Fruit fly (Drosophila melanogaster): Measurements from ENCODE around the gene Lamtor4.

Gene Lamtor4

DNA sequence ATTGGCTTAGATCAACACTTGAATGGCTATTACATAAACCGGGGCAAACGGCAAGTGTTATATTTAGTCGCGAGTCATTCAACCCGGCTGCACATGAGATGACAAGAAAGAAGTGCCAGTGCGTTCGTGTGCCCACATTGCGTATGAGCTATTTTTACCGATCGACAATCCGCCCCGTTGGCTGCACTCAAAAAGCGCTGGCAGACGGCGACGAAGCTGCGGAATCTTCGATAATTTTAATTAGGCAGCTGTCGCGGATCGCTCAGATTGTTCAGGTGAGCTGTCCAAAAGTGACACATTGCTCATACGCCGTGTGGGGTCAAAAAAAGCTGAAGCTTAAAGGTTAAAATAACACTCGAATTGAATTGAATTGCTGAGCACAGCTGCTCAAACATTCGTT lies 37.4 kb downstream of the Lamtor4 start:
- TF ChIP-seq Jra (GFP tag; optimal IDR thresholded peaks at IDR 0.05) (no peak), usp (GFP tag; optimal IDR thresholded peaks at IDR 0.05) (no peak), Hnf4 (GFP tag; optimal IDR thresholded peaks at IDR 0.05) (no peak), Abd-B (GFP tag; optimal IDR thresholded peaks at IDR 0.05) (no peak), lola (GFP tag; optimal IDR thresholded peaks at IDR 0.05) (no peak), jim (GFP tag; optimal IDR thresholded peaks at IDR 0.05) (no peak), Dfd (GFP tag; optimal IDR thresholded peaks at IDR 0.05) (no peak), br (GFP tag; optimal IDR thresholded peaks at IDR 0.05) (no peak), Rel (GFP tag; optimal IDR thresholded peaks at IDR 0.05) (no peak), Rel (tag; optimal IDR thresholded peaks at IDR 0.05) (no peak), woc (GFP tag; optimal IDR thresholded peaks at IDR 0.05) (no peak), foxo (GFP tag; optimal IDR thresholded peaks at IDR 0.05) (no peak)

DNA sequence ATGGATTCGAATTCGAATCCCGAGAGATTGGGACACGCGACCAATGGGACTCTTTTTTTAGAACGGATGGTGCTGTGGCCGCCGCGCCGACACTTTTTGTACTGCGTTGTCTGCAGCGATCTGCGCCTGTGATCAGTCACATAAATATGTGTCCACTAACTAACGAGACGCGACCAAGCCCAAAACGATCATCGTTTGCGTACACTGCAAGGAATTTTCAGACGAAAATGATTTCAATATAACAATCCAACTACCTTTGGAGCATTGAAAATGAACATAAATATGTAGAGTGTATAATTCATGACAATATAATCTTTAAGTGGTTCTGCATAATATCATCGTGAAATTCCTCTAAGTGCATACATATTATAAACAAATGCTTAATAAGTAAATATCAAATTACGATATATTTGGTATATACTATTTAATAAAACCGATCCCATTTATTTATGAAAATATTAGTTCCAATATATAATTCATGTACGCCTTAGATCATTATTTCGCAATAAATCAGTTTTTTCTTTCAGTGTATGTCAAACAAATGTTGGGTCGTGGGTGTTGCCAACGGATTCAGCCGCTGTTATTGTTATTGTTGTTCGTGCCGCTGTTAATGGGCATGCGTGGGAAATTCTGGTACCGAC lies 39.0 kb downstream of the Lamtor4 start, which contains the start of gene Eip63F-1:
Gene Eip63F-1, minus strand, starts transcription at position 51 of the 641 bp plus-strand sequence.
- TF ChIP-seq dsf (GFP tag; optimal IDR thresholded peaks at IDR 0.05; ENCODE audit: borderline replicate concordance) (no peak), Myc (optimal IDR thresholded peaks at IDR 0.05) (no peak), foxo (GFP tag; optimal IDR thresholded peaks at IDR 0.05) (peak in 1 of 2 experiments; percentile 35), Hnf4 (GFP tag; optimal IDR thresholded peaks at IDR 0.05) (no peak), OdsH (GFP tag; optimal IDR thresholded peaks at IDR 0.05) (peak; percentile 15), sage (GFP tag; optimal IDR thresholded peaks at IDR 0.05) (no peak), Abd-B (GFP tag; optimal IDR thresholded peaks at IDR 0.05) (no peak), h (GFP tag; optimal IDR thresholded peaks at IDR 0.05) (peak; percentile 12), sv (GFP tag; optimal IDR thresholded peaks at IDR 0.05) (peak; percentile 58), rgr (GFP tag; optimal IDR thresholded peaks at IDR 0.05) (peak; percentile 41), psq (GFP tag; optimal IDR thresholded peaks at IDR 0.05) (peak; percentile 18)

DNA sequence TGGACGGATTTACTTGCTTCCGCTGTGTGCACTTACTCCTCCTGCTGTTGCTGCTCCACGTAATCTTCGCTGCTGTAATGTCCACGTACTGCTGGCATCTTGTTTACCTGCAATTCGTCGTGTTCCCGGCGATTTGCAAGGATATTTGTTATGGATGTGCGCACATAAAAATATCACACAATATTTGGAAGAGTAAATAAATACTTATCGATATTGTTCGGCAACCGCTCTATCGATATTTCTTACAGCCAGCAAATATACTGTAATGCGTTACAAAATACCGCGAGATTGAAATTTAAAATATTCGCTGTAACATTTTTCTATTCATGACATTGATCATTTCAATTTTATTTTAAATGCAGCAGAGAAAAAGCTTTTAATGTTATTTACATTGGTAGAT lies 41.1 kb downstream of the Lamtor4 start, which contains the start of gene CG10866:
Gene CG10866, minus strand, starts transcription at position 187 of the 400 bp plus-strand sequence.
- TF ChIP-seq Hr78 (GFP tag; optimal IDR thresholded peaks at IDR 0.05) (no peak), Dfd (GFP tag; optimal IDR thresholded peaks at IDR 0.05) (no peak), dsf (GFP tag; optimal IDR thresholded peaks at IDR 0.05; ENCODE audit: borderline replicate concordance) (no peak), sage (GFP tag; optimal IDR thresholded peaks at IDR 0.05) (no peak), pan (optimal IDR thresholded peaks at IDR 0.05) (no peak), psq (GFP tag; optimal IDR thresholded peaks at IDR 0.05) (no peak), CG9705 (GFP tag; optimal IDR thresholded peaks at IDR 0.05) (no peak), CG32264 (GFP tag; optimal IDR thresholded peaks at IDR 0.05) (no peak), CrebA (GFP tag; optimal IDR thresholded peaks at IDR 0.05; ENCODE audit: borderline replicate concordance) (no peak), Mio (GFP tag; optimal IDR thresholded peaks at IDR 0.05) (no peak)

DNA sequence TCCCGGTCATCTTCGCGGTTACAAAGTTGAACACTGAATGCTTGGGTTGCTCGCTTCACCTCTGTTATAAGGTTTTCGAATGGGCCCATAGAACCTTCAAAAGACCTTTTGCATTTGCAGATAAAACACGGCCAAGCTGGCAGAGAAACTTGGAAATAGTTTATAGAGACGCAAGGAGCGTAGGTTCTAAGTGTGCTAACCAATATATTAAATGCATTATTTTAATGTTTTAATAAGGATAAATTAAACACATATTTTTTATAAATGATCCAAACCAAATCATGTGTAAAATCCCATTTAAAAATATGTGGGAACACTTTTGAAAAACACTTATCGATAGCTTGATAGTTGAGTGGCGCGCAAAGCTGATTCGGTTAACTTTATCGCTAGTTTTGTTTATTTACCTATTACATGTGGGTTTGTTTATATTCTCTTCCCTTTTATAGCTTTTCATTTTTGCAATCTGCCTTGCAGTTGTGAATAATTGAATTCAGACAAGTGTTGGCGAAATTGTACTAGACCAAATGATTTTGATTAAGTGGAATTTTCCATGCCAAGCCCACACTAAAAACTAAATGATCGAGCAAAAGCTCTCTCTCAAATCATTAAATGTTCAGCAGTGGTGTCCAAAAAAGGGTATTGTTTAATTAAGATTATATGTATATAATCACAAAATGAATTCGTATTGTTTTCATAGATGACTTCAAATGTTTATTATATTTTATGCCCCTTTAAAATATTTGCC lies 43.5 kb downstream of the Lamtor4 start, which contains the start of gene CG12766:
Gene CG12766, minus strand, starts transcription at position 51 of the 745 bp plus-strand sequence.
- no peak for TF ChIP-seq h (GFP tag; optimal IDR thresholded peaks at IDR 0.05)
- no peak for TF ChIP-seq rgr (GFP tag; optimal IDR thresholded peaks at IDR 0.05)
- TF ChIP-seq foxo (GFP tag; optimal IDR thresholded peaks at IDR 0.05): no peak
- TF ChIP-seq Hr83 (GFP tag; optimal IDR thresholded peaks at IDR 0.05; ENCODE audit: poor library complexity, severe bottlenecking): no peak
- TF ChIP-seq fru (GFP tag; optimal IDR thresholded peaks at IDR 0.05): no peak
- no peak for TF ChIP-seq N (GFP tag; optimal IDR thresholded peaks at IDR 0.05)
- no peak for TF ChIP-seq CG32264 (GFP tag; optimal IDR thresholded peaks at IDR 0.05)
- TF ChIP-seq dsf (GFP tag; optimal IDR thresholded peaks at IDR 0.05; ENCODE audit: borderline replicate concordance): no peak
- no peak for TF ChIP-seq sage (GFP tag; optimal IDR thresholded peaks at IDR 0.05)
- no peak for TF ChIP-seq psq (GFP tag; optimal IDR thresholded peaks at IDR 0.05)
- no peak for TF ChIP-seq Dfd (GFP tag; optimal IDR thresholded peaks at IDR 0.05)
- no peak for TF ChIP-seq Hr78 (GFP tag; optimal IDR thresholded peaks at IDR 0.05)
- no peak for TF ChIP-seq Dif (GFP tag; optimal IDR thresholded peaks at IDR 0.05; ENCODE audit: partially characterized antibody)
- TF ChIP-seq usp (GFP tag; optimal IDR thresholded peaks at IDR 0.05): no peak
- no peak for TF ChIP-seq lola (GFP tag; optimal IDR thresholded peaks at IDR 0.05)

Measured in whole organism, wandering third instar larva.